Fruit fly (Drosophila melanogaster): Measurements from ENCODE around the gene Mob2.

DNA sequence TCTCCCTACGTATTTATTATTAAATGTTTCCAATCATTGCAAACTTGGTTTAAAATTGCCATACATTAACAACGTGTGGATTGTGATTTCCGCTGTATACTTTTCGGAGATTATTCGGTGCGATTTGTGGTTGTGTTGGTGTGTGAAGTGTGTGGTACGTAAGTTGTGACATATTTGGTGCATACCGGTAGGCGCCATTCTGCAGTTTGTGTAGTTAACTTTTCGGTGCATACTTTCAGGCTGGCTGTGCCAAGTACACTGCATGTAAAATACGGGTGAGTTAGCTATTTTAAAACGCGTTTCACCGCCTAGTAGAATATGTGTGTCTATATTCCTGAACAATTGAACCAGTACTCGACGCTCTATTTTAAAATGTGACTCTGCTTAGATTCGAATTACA is 38.7 kb downstream of the Mob2 start:
- TF ChIP-seq Myc (optimal IDR thresholded peaks at IDR 0.05) (no peak), h (optimal IDR thresholded peaks at IDR 0.05) (no peak)

All from Kc167 (cell line).